Worm (Caenorhabditis elegans) whole organism, L1 larva: ENCODE measurements around the gene mrps-35.

Experiments used
- C04F5.9 ChIP-seq: sonication (generic microtip); optimal IDR thresholded peaks from 2 replicates; lab custom pipeline; 2016; ENCODE audit warnings: missing genetic modification characterization, missing compliant biosample characterization
- C16A3.4 ChIP-seq: fragments of 150-350 bp; optimal IDR thresholded peaks from 2 replicates; lab custom pipeline; 2014; ENCODE audit warnings: missing biosample characterization, missing genetic modification characterization
- F16B12.6 ChIP-seq: fragments of 150-350 bp; optimal IDR thresholded peaks from 2 replicates; lab custom pipeline; 2014; ENCODE audit warnings: missing biosample characterization, missing genetic modification characterization
- aha-1 ChIP-seq: fragments of 150-350 bp; optimal IDR thresholded peaks from 2 replicates; lab custom pipeline; 2014; ENCODE audit warnings: missing biosample characterization, missing genetic modification characterization
- aly-2 ChIP-seq: fragments of 150-350 bp; optimal IDR thresholded peaks from 2 replicates; lab custom pipeline; 2014; ENCODE audit warnings: missing biosample characterization, missing genetic modification characterization
- blmp-1 ChIP-seq: fragments of 150-350 bp; optimal IDR thresholded peaks from 2 replicates; lab custom pipeline; 2014; ENCODE audit warnings: missing biosample characterization, missing genetic modification characterization
- ceh-63 ChIP-seq: fragments of 200-800 bp; sonication (Bioruptor generic); optimal IDR thresholded peaks from 2 replicates; lab custom pipeline; 2018; ENCODE audit warnings: mild to moderate bottlenecking, missing genetic modification characterization, missing compliant biosample characterization
- ceh-82 ChIP-seq, 3 experiments: fragments of 150-350 bp in 1 of 3; sonication (generic microtip) in 2 of 3; optimal IDR thresholded peaks; 2 replicates each; lab custom pipeline; 2014 to 2017; ENCODE audit warnings: missing biosample characterization in 3 of 3, missing genetic modification characterization in 3 of 3
- ceh-90 ChIP-seq: sonication (generic microtip); optimal IDR thresholded peaks from 2 replicates; lab custom pipeline; 2016; ENCODE audit warnings: missing genetic modification characterization, missing compliant biosample characterization
- dpl-1 ChIP-seq, 3 experiments: fragments of 150-350 bp in 2 of 3; sonication (generic microtip) in 1 of 3; optimal IDR thresholded peaks; 2 replicates each; lab custom pipeline; 2014 to 2017; ENCODE audit warnings: missing biosample characterization in 3 of 3, missing genetic modification characterization in 3 of 3, missing genetic modification reagents in 3 of 3
- dsc-1 ChIP-seq: sonication (generic microtip); optimal IDR thresholded peaks from 2 replicates; lab custom pipeline; 2016; ENCODE audit warnings: mild to moderate bottlenecking, missing genetic modification characterization, missing compliant biosample characterization
- efl-1 ChIP-seq, 4 experiments: fragments of 150-350 bp; optimal IDR thresholded peaks in 3 of 4; peaks in 1 of 4; 1 replicate in 1 of 4; 2 replicates in 3 of 4; lab custom pipeline; 2014; ENCODE audit warnings: missing biosample characterization in 2 of 4, missing genetic modification characterization in 2 of 4, missing genetic modification reagents in 2 of 4
- egl-13 ChIP-seq: sonication (generic microtip); optimal IDR thresholded peaks from 2 replicates; lab custom pipeline; 2016; ENCODE audit warnings: missing genotype, missing genetic modification reagents, missing genetic modification characterization, missing compliant biosample characterization
- elt-3 ChIP-seq, 6 experiments: fragments of 150-350 bp in 1 of 6; sonication (generic microtip); optimal IDR thresholded peaks; 2 replicates each; lab custom pipeline; 2017 to 2018; ENCODE audit warnings: missing biosample characterization in 6 of 6, missing genetic modification characterization in 6 of 6, inconsistent platforms in 1 of 6
- fkh-10 ChIP-seq: sonication (generic microtip); optimal IDR thresholded peaks from 2 replicates; lab custom pipeline; 2017; ENCODE audit warnings: missing biosample characterization, missing genetic modification reagents, missing genetic modification characterization
- fkh-4 ChIP-seq: sonication (generic microtip); optimal IDR thresholded peaks from 2 replicates; lab custom pipeline; 2016; ENCODE audit warnings: missing compliant biosample characterization, missing genetic modification characterization, borderline replicate concordance
- fkh-8 ChIP-seq: sonication (generic microtip); optimal IDR thresholded peaks from 2 replicates; lab custom pipeline; 2016; ENCODE audit warnings: mild to moderate bottlenecking, missing genetic modification characterization, missing compliant biosample characterization
- fos-1 ChIP-seq: fragments of 150-350 bp; optimal IDR thresholded peaks from 2 replicates; lab custom pipeline; 2014; ENCODE audit warnings: missing biosample characterization, missing genetic modification characterization
- hpl-2 ChIP-seq: fragments of 150-350 bp; optimal IDR thresholded peaks from 2 replicates; lab custom pipeline; 2014; ENCODE audit warnings: missing biosample characterization, missing genetic modification reagents, missing genetic modification characterization
- irx-1 ChIP-seq: sonication (generic microtip); optimal IDR thresholded peaks from 2 replicates; lab custom pipeline; 2016; ENCODE audit warnings: missing genetic modification characterization, missing compliant biosample characterization
- isw-1 ChIP-seq: fragments of 200-800 bp; sonication (Bioruptor generic); IDR thresholded peaks from 2 replicates; pipeline ENCODE4 v1.3.6; 2022; ENCODE audit warnings: missing genetic modification characterization, missing compliant biosample characterization
- jun-1 ChIP-seq: fragments of 150-350 bp; optimal IDR thresholded peaks from 2 replicates; lab custom pipeline; 2014; ENCODE audit warnings: missing biosample characterization, missing genetic modification reagents, missing genetic modification characterization
- lin-13 ChIP-seq: fragments of 150-350 bp; optimal IDR thresholded peaks from 2 replicates; lab custom pipeline; 2014; ENCODE audit warnings: missing biosample characterization, missing genetic modification reagents, missing genetic modification characterization
- lin-35 ChIP-seq, 2 experiments: fragments of 150-350 bp; optimal IDR thresholded peaks; 2 replicates each; lab custom pipeline; 2014; ENCODE audit warnings: missing biosample characterization in 2 of 2, missing genetic modification characterization in 2 of 2, missing genetic modification reagents in 2 of 2
- mab-9 ChIP-seq: fragments of 200-800 bp; sonication (Bioruptor generic); IDR thresholded peaks from 2 replicates; pipeline ENCODE4 v1.3.6; 2022; ENCODE audit warnings: missing genetic modification reagents, missing genetic modification characterization, missing compliant biosample characterization
- mef-2 ChIP-seq: fragments of 150-350 bp; optimal IDR thresholded peaks from 2 replicates; lab custom pipeline; 2014; ENCODE audit warnings: missing biosample characterization, missing genetic modification characterization
- nhr-11 ChIP-seq: fragments of 150-350 bp; optimal IDR thresholded peaks from 2 replicates; lab custom pipeline; 2014; ENCODE audit warnings: missing biosample characterization, missing genetic modification characterization
- nhr-12 ChIP-seq: sonication (generic microtip); optimal IDR thresholded peaks from 2 replicates; lab custom pipeline; 2017; ENCODE audit warnings: missing biosample characterization, missing genetic modification characterization
- nhr-237 ChIP-seq: fragments of 150-350 bp; optimal IDR thresholded peaks from 2 replicates; lab custom pipeline; 2014; ENCODE audit warnings: missing biosample characterization, missing genetic modification characterization
- nhr-47 ChIP-seq: sonication (generic microtip); optimal IDR thresholded peaks from 2 replicates; lab custom pipeline; 2016; ENCODE audit warnings: mild to moderate bottlenecking, missing genetic modification characterization, moderate library complexity, missing compliant biosample characterization
- nhr-76 ChIP-seq: sonication (generic microtip); optimal IDR thresholded peaks from 2 replicates; lab custom pipeline; 2017; ENCODE audit warnings: missing biosample characterization, missing genetic modification characterization
- nhr-77 ChIP-seq: fragments of 150-350 bp; optimal IDR thresholded peaks from 2 replicates; lab custom pipeline; 2014; ENCODE audit warnings: missing biosample characterization, missing genetic modification characterization
- nhr-84 ChIP-seq: sonication (generic microtip); optimal IDR thresholded peaks from 2 replicates; lab custom pipeline; 2017; ENCODE audit warnings: missing biosample characterization, missing genetic modification characterization
- nhr-85 ChIP-seq: sonication (generic microtip); peaks from one replicate; lab custom pipeline; 2016; ENCODE audit warnings: missing genetic modification characterization, inconsistent platforms, missing compliant biosample characterization
- nhr-90 ChIP-seq: sonication (generic microtip); optimal IDR thresholded peaks from 2 replicates; lab custom pipeline; 2016; ENCODE audit warnings: mild to moderate bottlenecking, missing genetic modification characterization, missing compliant biosample characterization; ENCODE audit not compliant: poor library complexity
- pqm-1 ChIP-seq: sonication (generic microtip); optimal IDR thresholded peaks from 3 replicates; lab custom pipeline; 2017; ENCODE audit warnings: missing biosample characterization, missing genetic modification characterization
- rnt-1 ChIP-seq: sonication (generic microtip); optimal IDR thresholded peaks from 2 replicates; lab custom pipeline; 2016; ENCODE audit warnings: mild to moderate bottlenecking, missing genetic modification characterization, moderate library complexity, missing compliant biosample characterization
- skn-1 ChIP-seq: fragments of 150-350 bp; optimal IDR thresholded peaks from 2 replicates; lab custom pipeline; 2014; ENCODE audit warnings: missing biosample characterization, missing genetic modification characterization
- snpc-4 ChIP-seq: fragments of 150-350 bp; optimal IDR thresholded peaks from 2 replicates; lab custom pipeline; 2014; ENCODE audit warnings: missing biosample characterization, missing genetic modification characterization
- snu-23 ChIP-seq: sonication (generic microtip); optimal IDR thresholded peaks from 2 replicates; lab custom pipeline; 2016; ENCODE audit warnings: missing genetic modification characterization, missing compliant biosample characterization
- sox-4 ChIP-seq: sonication (generic microtip); optimal IDR thresholded peaks from 2 replicates; lab custom pipeline; 2016; ENCODE audit warnings: missing genetic modification characterization, missing compliant biosample characterization
- sptf-1 ChIP-seq: fragments of 150-350 bp; optimal IDR thresholded peaks from 2 replicates; lab custom pipeline; 2014; ENCODE audit warnings: missing biosample characterization, missing genetic modification characterization
- sup-37 ChIP-seq: fragments of 200-800 bp; sonication (Bioruptor generic); optimal IDR thresholded peaks from 2 replicates; lab custom pipeline; 2018; ENCODE audit warnings: mild to moderate bottlenecking, missing genetic modification characterization, missing compliant biosample characterization
- swsn-7 ChIP-seq: sonication (generic microtip); optimal IDR thresholded peaks from 2 replicates; lab custom pipeline; 2016; ENCODE audit warnings: missing genetic modification characterization, missing compliant biosample characterization
- tbx-2 ChIP-seq: sonication (generic microtip); optimal IDR thresholded peaks from 2 replicates; lab custom pipeline; 2016; ENCODE audit warnings: missing genetic modification characterization, missing compliant biosample characterization
- tlp-1 ChIP-seq: fragments of 150-350 bp; optimal IDR thresholded peaks from 2 replicates; lab custom pipeline; 2014; ENCODE audit warnings: missing biosample characterization, missing genetic modification characterization
- unc-62 ChIP-seq: fragments of 150-350 bp; optimal IDR thresholded peaks from 2 replicates; lab custom pipeline; 2014; ENCODE audit warnings: missing biosample characterization, missing genetic modification reagents, missing genetic modification characterization
- unc-98 ChIP-seq: fragments of 200-800 bp; sonication (Bioruptor generic); IDR thresholded peaks from 2 replicates; pipeline ENCODE4 v1.3.6; 2022; ENCODE audit warnings: missing genetic modification characterization, missing compliant biosample characterization
- xbp-1 ChIP-seq: sonication (generic microtip); optimal IDR thresholded peaks from 2 replicates; lab custom pipeline; 2016; ENCODE audit warnings: missing genetic modification characterization, missing compliant biosample characterization
- zag-1 ChIP-seq: fragments of 150-350 bp; optimal IDR thresholded peaks from 2 replicates; lab custom pipeline; 2014; ENCODE audit warnings: missing biosample characterization, missing genetic modification characterization
- zip-4 ChIP-seq: fragments of 200-800 bp; sonication (Bioruptor generic); optimal IDR thresholded peaks from 2 replicates; lab custom pipeline; 2018; ENCODE audit warnings: mild to moderate bottlenecking, missing genetic modification characterization, moderate library complexity, missing compliant biosample characterization
- ztf-11 ChIP-seq, 2 experiments: sonication (generic microtip); optimal IDR thresholded peaks; 2 replicates each; lab custom pipeline; 2016 to 2017; ENCODE audit warnings: missing genetic modification characterization in 2 of 2, missing biosample characterization in 1 of 2, missing compliant biosample characterization in 1 of 2
- ztf-4 ChIP-seq: fragments of 150-350 bp; optimal IDR thresholded peaks from 2 replicates; lab custom pipeline; 2014; ENCODE audit warnings: missing biosample characterization, missing genetic modification characterization

mrps-35 gene

DNA sequence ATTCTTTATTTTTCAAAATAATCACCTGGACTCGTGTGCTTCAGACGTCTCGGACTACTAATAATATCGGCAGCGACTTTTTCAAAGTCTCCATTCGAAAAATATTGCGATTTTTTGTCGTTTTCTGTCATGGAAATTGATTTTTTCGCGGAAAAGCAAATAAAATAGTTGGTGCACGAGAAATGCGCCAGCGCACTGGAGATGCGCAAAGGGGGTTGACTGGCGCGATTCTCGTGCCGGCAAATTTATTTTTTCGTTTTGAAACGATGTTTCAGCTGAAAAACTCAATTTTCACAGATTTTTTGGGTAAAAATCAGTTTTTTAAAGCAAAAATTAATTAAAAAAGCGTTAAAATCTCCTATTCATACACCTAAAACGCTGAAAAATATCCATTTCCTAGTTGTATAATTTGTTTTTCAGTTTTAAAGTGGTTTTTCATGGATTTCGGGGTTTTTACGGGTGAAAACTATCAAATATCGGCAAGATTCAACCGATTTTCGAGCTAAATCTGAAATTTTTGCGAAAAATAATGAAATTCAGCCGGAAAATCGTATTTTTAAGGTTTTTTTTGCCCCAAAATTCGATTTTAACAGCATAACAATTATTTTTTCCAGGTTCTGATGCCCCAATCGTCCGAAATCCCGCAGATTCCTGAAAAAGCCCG lies 9.3 kb downstream of the mrps-35 start, which contains the start of the genes reps-1 and Y39B6A.37 (continued):
- TF ChIP-seq nhr-84 (tag; lab: Kevin White, UChicago) (no peak), nhr-12 (tag; lab: Kevin White, UChicago) (no peak), nhr-47 (tag; lab: Kevin White, UChicago) (peak; percentile 89), fkh-8 (tag; lab: Kevin White, UChicago) (peak; percentile 52), F16B12.6 (tag; lab: Kevin White, UChicago) (peak; percentile 39), unc-62 (GFP tag; lab: Kevin White, UChicago) (no peak), sptf-1 (tag; lab: Kevin White, UChicago) (no peak), egl-13 (tag; lab: Kevin White, UChicago) (peak; percentile 49), nhr-77 (tag; lab: Kevin White, UChicago) (peak; percentile 16), elt-3 (tag; optimal IDR thresholded peaks at IDR 0.05; lab: Kevin White, UChicago) (peak in 1 of 6 experiments; percentile 9), efl-1 (optimal IDR thresholded peaks at IDR 0.05; lab: Kevin White, UChicago) (peak; percentile 70 to 82), efl-1 (GFP tag; optimal IDR thresholded peaks at IDR 0.05 in 1 of 2; lab: Kevin White, UChicago) (peak; percentile 79 to 98), xbp-1 (tag; lab: Kevin White, UChicago) (peak; percentile 75), dpl-1 (GFP tag; optimal IDR thresholded peaks at IDR 0.05; lab: Kevin White, UChicago) (peak; percentile 72 to 82 (median 78)), nhr-237 (tag; lab: Kevin White, UChicago) (peak; percentile 17), zip-4 (GFP tag; lab: Kevin White, UChicago) (no peak), fkh-4 (peak; percentile 43), C16A3.4 (tag; lab: Kevin White, UChicago) (peak; percentile 43), ztf-11 (tag; optimal IDR thresholded peaks at IDR 0.05; lab: Kevin White, UChicago) (peak in 1 of 2 experiments; percentile 46), skn-1 (tag; lab: Kevin White, UChicago) (peak; percentile 67), jun-1 (tag; lab: Kevin White, UChicago) (peak; percentile 75), isw-1 (GFP tag; lab: Robert Waterston, UW) (peak; percentile 69), nhr-85 (tag; lab: Kevin White, UChicago) (peak; percentile 85), zag-1 (no peak), ztf-4 (tag; lab: Kevin White, UChicago) (peak; percentile 24), tbx-2 (peak; percentile 80), lin-13 (GFP tag; lab: Kevin White, UChicago) (peak; percentile 73), ceh-82 (tag; optimal IDR thresholded peaks at IDR 0.05; lab: Kevin White, UChicago) (peak; percentile 75 to 90 (median 89)), mef-2 (tag; lab: Kevin White, UChicago) (no peak), snpc-4 (tag; lab: Kevin White, UChicago) (peak; percentile 62), nhr-11 (tag; lab: Kevin White, UChicago) (peak; percentile 42), C04F5.9 (tag; lab: Kevin White, UChicago) (peak; percentile 44), ceh-90 (peak; percentile 57), aha-1 (tag; lab: Kevin White, UChicago) (no peak), sox-4 (peak; percentile 56), lin-35 (GFP tag; optimal IDR thresholded peaks at IDR 0.05; lab: Kevin White, UChicago) (peak; percentile 74 to 85), sup-37 (peak; percentile 53), mab-9 (GFP tag; lab: Robert Waterston, UW) (peak; percentile 79), rnt-1 (tag; lab: Kevin White, UChicago) (peak; percentile 90), blmp-1 (tag; lab: Kevin White, UChicago) (peak; percentile 42), nhr-90 (tag; lab: Kevin White, UChicago) (peak; percentile 78), dsc-1 (tag; lab: Kevin White, UChicago) (peak; percentile 77), irx-1 (tag; lab: Kevin White, UChicago) (peak; percentile 72), aly-2 (tag; lab: Kevin White, UChicago) (peak; percentile 53), ceh-63 (GFP tag; lab: Kevin White, UChicago) (no peak), unc-98 (GFP tag; lab: Robert Waterston, UW) (peak; percentile 55; the same call in 1 of the 2 replicates), pqm-1 (tag; lab: Kevin White, UChicago) (no peak), fkh-10 (no peak), hpl-2 (GFP tag; lab: Kevin White, UChicago) (peak; percentile 9), nhr-76 (tag; lab: Kevin White, UChicago) (no peak), tlp-1 (tag; lab: Kevin White, UChicago) (no peak), fos-1 (tag; lab: Kevin White, UChicago) (no peak), swsn-7 (tag; lab: Kevin White, UChicago) (peak; percentile 82), snu-23 (GFP tag; lab: Kevin White, UChicago) (peak; percentile 85)
